Fruit fly (Drosophila melanogaster) whole organism, prepupa: ENCODE data around the gene CG5800.

ENCODE experiments used
- Blimp-1 ChIP-seq: fragments of 200-800 bp; sonication (Bioruptor generic); optimal IDR thresholded peaks from 3 replicates; lab custom pipeline; 2017; ENCODE audit warnings: missing biosample characterization, missing genetic modification characterization, mild to moderate bottlenecking, moderate library complexity, missing genetic modification reagents
- CG10631 ChIP-seq: fragments of 200-800 bp; sonication (Bioruptor generic); optimal IDR thresholded peaks from 2 replicates; lab custom pipeline; 2016; ENCODE audit warnings: missing biosample characterization, missing genetic modification characterization
- CG10669 ChIP-seq: fragments of 200-800 bp; sonication (Bioruptor generic); optimal IDR thresholded peaks from 3 replicates; lab custom pipeline; 2018; ENCODE audit warnings: missing biosample characterization, mild to moderate bottlenecking, missing genetic modification characterization, moderate library complexity
- CG11762 ChIP-seq: fragments of 200-800 bp; sonication (Bioruptor generic); optimal IDR thresholded peaks from 3 replicates; lab custom pipeline; 2016; ENCODE audit warnings: missing biosample characterization, missing genetic modification characterization; ENCODE audit not compliant: insufficient read depth
- CG11902 ChIP-seq: fragments of 200-800 bp; sonication (Bioruptor generic); optimal IDR thresholded peaks from 3 replicates; lab custom pipeline; 2016; ENCODE audit warnings: missing biosample characterization, missing genetic modification characterization
- CG15336 ChIP-seq: fragments of 200-800 bp; sonication (Bioruptor generic); IDR thresholded peaks from 2 replicates; pipeline ENCODE4 v1.3.6; 2022; ENCODE audit warnings: missing biosample characterization, missing genetic modification characterization
- CG16779 ChIP-seq: fragments of 200-800 bp; sonication (Bioruptor generic); optimal IDR thresholded peaks from 3 replicates; lab custom pipeline; 2017; ENCODE audit warnings: missing biosample characterization, mild to moderate bottlenecking, missing genetic modification characterization
- CG31627 ChIP-seq: fragments of 200-800 bp; sonication (Bioruptor generic); optimal IDR thresholded peaks from 3 replicates; lab custom pipeline; 2016; ENCODE audit warnings: missing biosample characterization, missing genetic modification characterization
- CG32006 ChIP-seq: fragments of 200-800 bp; sonication (Bioruptor generic); optimal IDR thresholded peaks from 3 replicates; lab custom pipeline; 2017; ENCODE audit warnings: missing biosample characterization, mild to moderate bottlenecking, missing genetic modification characterization
- CG34406 ChIP-seq: fragments of 200-800 bp; sonication (Bioruptor generic); optimal IDR thresholded peaks from 3 replicates; lab custom pipeline; 2016; ENCODE audit warnings: missing biosample characterization, missing genetic modification characterization
- CG3919 ChIP-seq: fragments of 200-800 bp; sonication (Bioruptor generic); optimal IDR thresholded peaks from 3 replicates; lab custom pipeline; 2016; ENCODE audit warnings: missing biosample characterization, missing genetic modification characterization
- CG4318 ChIP-seq: fragments of 200-800 bp; sonication (Bioruptor generic); optimal IDR thresholded peaks from 3 replicates; lab custom pipeline; 2017; ENCODE audit warnings: missing biosample characterization, mild to moderate bottlenecking, missing genetic modification characterization
- CG6276 ChIP-seq: fragments of 200-800 bp; sonication (Bioruptor generic); optimal IDR thresholded peaks from 2 replicates; lab custom pipeline; 2017; ENCODE audit warnings: missing biosample characterization, mild to moderate bottlenecking, missing genetic modification characterization
- CG6792 ChIP-seq: fragments of 200-800 bp; sonication (Bioruptor generic); optimal IDR thresholded peaks from 3 replicates; lab custom pipeline; 2016; ENCODE audit warnings: missing biosample characterization, missing genetic modification characterization
- CG6808 ChIP-seq: fragments of 200-800 bp; sonication (Bioruptor generic); optimal IDR thresholded peaks from 3 replicates; lab custom pipeline; 2017; ENCODE audit warnings: missing biosample characterization, missing genetic modification characterization, mild to moderate bottlenecking, moderate library complexity, missing genetic modification reagents
- CG8119 ChIP-seq: fragments of 200-800 bp; sonication (Bioruptor generic); IDR thresholded peaks from 3 replicates; pipeline ENCODE4 v1.3.6; 2022; ENCODE audit warnings: missing biosample characterization, missing genetic modification characterization
- CG8632 ChIP-seq: fragments of 200-800 bp; sonication (Bioruptor generic); optimal IDR thresholded peaks from 3 replicates; lab custom pipeline; 2016; ENCODE audit warnings: missing biosample characterization, missing genetic modification characterization
- Eip75B ChIP-seq: fragments of 200-800 bp; sonication (Bioruptor generic); optimal IDR thresholded peaks from 3 replicates; lab custom pipeline; 2016; ENCODE audit warnings: missing biosample characterization, missing genetic modification characterization
- Eip78C ChIP-seq: fragments of 200-800 bp; sonication (Bioruptor generic); peaks from one replicate; lab custom pipeline; 2016; ENCODE audit warnings: missing biosample characterization, missing genetic modification characterization
- Ets96B ChIP-seq: fragments of 200-800 bp; optimal IDR thresholded peaks from 2 replicates; lab custom pipeline; 2019; ENCODE audit warnings: missing biosample characterization, mild to moderate bottlenecking, missing genetic modification characterization, moderate library complexity
- Hr38 ChIP-seq: sonication (Bioruptor generic); optimal IDR thresholded peaks from 2 replicates; lab custom pipeline; 2016; ENCODE audit warnings: missing biosample characterization, missing genetic modification characterization
- Hr39 ChIP-seq: fragments of 200-800 bp; sonication (Bioruptor generic); optimal IDR thresholded peaks from 2 replicates; lab custom pipeline; 2016; ENCODE audit warnings: missing biosample characterization, missing genetic modification characterization
- Hr4 ChIP-seq: fragments of 200-800 bp; sonication (Bioruptor generic); optimal IDR thresholded peaks from 3 replicates; lab custom pipeline; 2016; ENCODE audit warnings: missing biosample characterization, missing genetic modification characterization
- Met ChIP-seq: fragments of 200-800 bp; sonication (Bioruptor generic); optimal IDR thresholded peaks from 3 replicates; lab custom pipeline; 2016; ENCODE audit warnings: missing biosample characterization, missing genetic modification characterization
- OdsH ChIP-seq: fragments of 200-800 bp; sonication (Bioruptor generic); optimal IDR thresholded peaks from 3 replicates; lab custom pipeline; 2016; ENCODE audit warnings: missing biosample characterization, missing genetic modification characterization
- Smox ChIP-seq: fragments of 200-800 bp; sonication (Bioruptor generic); optimal IDR thresholded peaks from 3 replicates; lab custom pipeline; 2016; ENCODE audit warnings: missing biosample characterization, missing genetic modification characterization
- Sox14 ChIP-seq: fragments of 200-800 bp; sonication (Bioruptor generic); optimal IDR thresholded peaks from 3 replicates; lab custom pipeline; 2016; ENCODE audit warnings: missing biosample characterization, missing genetic modification characterization
- achi ChIP-seq: fragments of 200-800 bp; sonication (Bioruptor generic); optimal IDR thresholded peaks from 3 replicates; lab custom pipeline; 2016; ENCODE audit warnings: missing biosample characterization, missing genetic modification characterization
- acj6 ChIP-seq: fragments of 200-800 bp; sonication (Bioruptor generic); optimal IDR thresholded peaks from 3 replicates; lab custom pipeline; 2016; ENCODE audit warnings: missing biosample characterization, missing genetic modification characterization
- dsx ChIP-seq: fragments of 200-800 bp; optimal IDR thresholded peaks from 3 replicates; lab custom pipeline; 2019; ENCODE audit warnings: missing biosample characterization, mild to moderate bottlenecking, missing genetic modification characterization, moderate library complexity; ENCODE audit not compliant: poor library complexity, severe bottlenecking
- esn ChIP-seq: fragments of 200-800 bp; sonication (Bioruptor generic); optimal IDR thresholded peaks from 2 replicates; lab custom pipeline; 2016; ENCODE audit warnings: missing biosample characterization, mild to moderate bottlenecking, missing genetic modification characterization, moderate library complexity
- fd59A ChIP-seq: fragments of 200-800 bp; sonication (Bioruptor generic); optimal IDR thresholded peaks from 2 replicates; lab custom pipeline; 2017; ENCODE audit warnings: missing biosample characterization, mild to moderate bottlenecking, missing genetic modification characterization, missing genetic modification reagents
- fd85E ChIP-seq: fragments of 200-800 bp; sonication (Bioruptor generic); optimal IDR thresholded peaks from 3 replicates; lab custom pipeline; 2016; ENCODE audit warnings: missing biosample characterization, missing genetic modification characterization
- fkh ChIP-seq: fragments of 200-800 bp; sonication (Bioruptor generic); optimal IDR thresholded peaks from 3 replicates; lab custom pipeline; 2017; ENCODE audit warnings: missing biosample characterization, mild to moderate bottlenecking, missing genetic modification characterization, moderate library complexity
- lz ChIP-seq: fragments of 200-800 bp; sonication (Bioruptor generic); optimal IDR thresholded peaks from 3 replicates; lab custom pipeline; 2016; ENCODE audit warnings: missing biosample characterization, missing genetic modification characterization
- net ChIP-seq: fragments of 200-800 bp; sonication (Bioruptor generic); optimal IDR thresholded peaks from 3 replicates; lab custom pipeline; 2016; ENCODE audit warnings: missing biosample characterization, missing genetic modification characterization
- pdm3 ChIP-seq: fragments of 200-800 bp; sonication (Bioruptor generic); optimal IDR thresholded peaks from 3 replicates; lab custom pipeline; 2016; ENCODE audit warnings: missing biosample characterization, missing genetic modification characterization
- salr ChIP-seq, 2 experiments: fragments of 200-800 bp; sonication (Bioruptor generic); optimal IDR thresholded peaks; 3 replicates each; lab custom pipeline; 2016 to 2018; ENCODE audit warnings: missing biosample characterization in 2 of 2, missing genetic modification characterization in 2 of 2, mild to moderate bottlenecking in 1 of 2
- ss ChIP-seq, 2 experiments: fragments of 200-800 bp; sonication (Bioruptor generic); optimal IDR thresholded peaks; 2 replicates in 1 of 2; 3 replicates in 1 of 2; lab custom pipeline; 2017 to 2018; ENCODE audit warnings: mild to moderate bottlenecking in 2 of 2, missing biosample characterization in 2 of 2, missing genetic modification characterization in 2 of 2, moderate library complexity in 1 of 2
- svp ChIP-seq: fragments of 200-800 bp; sonication (Bioruptor generic); peaks from one replicate; lab custom pipeline; 2016; ENCODE audit warnings: missing biosample characterization, missing genetic modification characterization
- vri ChIP-seq: fragments of 200-800 bp; sonication (Bioruptor generic); optimal IDR thresholded peaks from 3 replicates; lab custom pipeline; 2016; ENCODE audit warnings: missing biosample characterization, mild to moderate bottlenecking, missing genetic modification characterization

CG5800 gene

DNA sequence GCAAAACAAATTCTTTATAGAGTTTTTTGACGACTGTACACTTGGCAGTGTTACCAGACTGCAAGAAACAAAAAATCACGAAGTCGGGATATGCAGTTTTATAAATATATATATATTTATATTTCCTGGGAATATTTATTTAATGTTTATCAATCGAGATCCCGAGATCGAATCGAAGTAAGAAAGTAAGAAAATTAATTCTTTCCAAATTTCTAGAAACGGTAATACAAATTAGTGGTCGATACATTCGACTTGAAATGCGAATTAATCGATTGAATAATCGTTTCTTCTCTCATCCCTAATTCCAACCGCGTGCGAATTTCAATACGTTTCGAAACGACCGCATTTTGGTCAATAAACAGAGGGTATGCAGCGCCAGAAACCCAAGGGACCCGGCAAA lies at the start of gene CG5800, which contains the start of gene CG8289:
Gene CG5800 (plus strand): TSS at position 281 of the 400 bp plus-strand sequence.
Gene CG8289 (minus strand): TSS at position 44 of the 400 bp plus-strand sequence.
- no peak for TF ChIP-seq CG4318 (GFP tag; lab: Kevin White, UChicago)
- TF ChIP-seq esn = peak; percentile 22
- TF ChIP-seq dsx (GFP tag; lab: Kevin White, UChicago) = peak; percentile 30
- peak; percentile 22 for TF ChIP-seq Eip78C
- TF ChIP-seq CG8632 (GFP tag; lab: Kevin White, UChicago) = no peak
- peak; percentile 0 for TF ChIP-seq Ets96B (tag; lab: Kevin White, UChicago)
- TF ChIP-seq, all 60 proteins: peak for 4

DNA sequence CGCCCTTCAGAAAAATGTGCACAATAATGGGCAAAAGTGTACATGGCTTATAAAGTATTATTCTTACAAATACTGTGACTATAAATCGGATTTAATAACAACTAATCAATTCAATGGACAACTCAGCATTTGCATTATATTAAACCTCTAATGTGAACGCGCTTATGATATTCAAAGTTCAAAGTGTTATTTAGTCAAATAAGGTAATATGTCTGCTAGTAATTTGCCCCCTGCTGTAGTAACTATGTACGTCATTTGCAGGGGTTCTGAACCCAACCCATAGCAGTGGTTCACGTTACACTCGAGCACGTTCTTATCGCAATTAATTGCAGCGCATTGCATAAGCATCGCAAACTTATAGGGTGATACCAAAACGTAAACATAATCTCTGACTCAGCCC lies 47.9 kb upstream of the CG5800 start:
- TF ChIP-seq achi = peak; percentile 12
- peak; percentile 11 for TF ChIP-seq CG6276 (GFP tag; lab: Kevin White, UChicago)
- no peak for TF ChIP-seq Met
- no peak for TF ChIP-seq fd59A (GFP tag; lab: Kevin White, UChicago)
- no peak for TF ChIP-seq CG11902 (GFP tag; lab: Kevin White, UChicago)
- no peak for TF ChIP-seq ss (GFP tag; optimal IDR thresholded peaks at IDR 0.05; lab: Kevin White, UChicago)
- peak; percentile 11 for TF ChIP-seq Sox14 (GFP tag; lab: Kevin White, UChicago)
- peak; percentile 15 for TF ChIP-seq CG10669 (GFP tag; lab: Kevin White, UChicago)
- TF ChIP-seq Blimp-1 (GFP tag; lab: Kevin White, UChicago) = no peak
- peak; percentile 8 for TF ChIP-seq CG34406 (GFP tag; lab: Kevin White, UChicago)
- TF ChIP-seq OdsH (GFP tag; lab: Kevin White, UChicago) = peak; percentile 36
- no peak for TF ChIP-seq salr (GFP tag; optimal IDR thresholded peaks at IDR 0.05; lab: Kevin White, UChicago)
- peak; percentile 26 for TF ChIP-seq Ets96B (tag; lab: Kevin White, UChicago)
- peak; percentile 25 for TF ChIP-seq CG31627 (GFP tag; lab: Kevin White, UChicago)
- TF ChIP-seq CG8119 (GFP tag; lab: Robert Waterston, UW) = no peak
- TF ChIP-seq Hr39 (GFP tag; lab: Kevin White, UChicago) = peak; percentile 19
- no peak for TF ChIP-seq CG16779
- TF ChIP-seq CG6792 = peak; percentile 32
- TF ChIP-seq Smox (GFP tag; lab: Kevin White, UChicago) = peak; percentile 5
- no peak for TF ChIP-seq fd85E (GFP tag; lab: Kevin White, UChicago)
- peak; percentile 47 for TF ChIP-seq esn
- TF ChIP-seq CG6808 (GFP tag; lab: Kevin White, UChicago) = peak; percentile 30
- no peak for TF ChIP-seq CG11762
- no peak for TF ChIP-seq svp (GFP tag; lab: Kevin White, UChicago)
- TF ChIP-seq Hr38 = no peak
- TF ChIP-seq vri (GFP tag; lab: Kevin White, UChicago) = peak; percentile 82
- TF ChIP-seq pdm3 (GFP tag; lab: Kevin White, UChicago) = peak; percentile 41
- peak; percentile 5 for TF ChIP-seq Eip75B (GFP tag; lab: Kevin White, UChicago)
- TF ChIP-seq dsx (GFP tag; lab: Kevin White, UChicago) = no peak
- TF ChIP-seq fkh = no peak
- TF ChIP-seq acj6 = peak; percentile 11
- TF ChIP-seq CG3919 (GFP tag; lab: Kevin White, UChicago) = no peak
- TF ChIP-seq CG10631 (GFP tag; lab: Kevin White, UChicago) = peak; percentile 5
- TF ChIP-seq net = no peak
- TF ChIP-seq Eip78C = peak; percentile 55
- TF ChIP-seq CG15336 (GFP tag; lab: Robert Waterston, UW) = 0 out of 2 replicates have a peak, but pooled peaks have one; percentile 20
- TF ChIP-seq CG8632 (GFP tag; lab: Kevin White, UChicago) = peak; percentile 27
- TF ChIP-seq lz = peak; percentile 38
- peak; percentile 44 for TF ChIP-seq CG32006 (GFP tag; lab: Kevin White, UChicago)
- peak; percentile 26 for TF ChIP-seq Hr4
